Fruit fly (Drosophila melanogaster) Kc167 (cell line): ENCODE measurements around the gene Ptp61F.

Experiments used
- Myc ChIP-seq: fragments of >200 bp; optimal IDR thresholded peaks from 2 replicates; lab custom pipeline; 2017; ENCODE audit warnings: missing external identifiers
- insv ChIP-seq: fragments of >200 bp; optimal IDR thresholded peaks from 3 replicates; lab custom pipeline; 2018; ENCODE audit warnings: missing external identifiers
- psq ChIP-seq: fragments of >200 bp; optimal IDR thresholded peaks from 2 replicates; lab custom pipeline; 2017; ENCODE audit warnings: missing external identifiers
- ttk ChIP-seq: sonication (Bioruptor generic); optimal IDR thresholded peaks from 2 replicates; lab custom pipeline; 2017; ENCODE audit warnings: missing external identifiers

dm6 chr3L:1380959-1381358 is 94.1 kb downstream of the Ptp61F start:
- TF ChIP-seq ttk, result no peak
- no peak for TF ChIP-seq insv (lab: Kevin White, UChicago)
- TF ChIP-seq psq, result no peak
- TF ChIP-seq Myc (lab: Kevin White, UChicago), result no peak
